Fruit fly (Drosophila melanogaster): Measurements from ENCODE around the gene CG34287.

- no peak for TF ChIP-seq pan (optimal IDR thresholded peaks at IDR 0.05)
- no peak for TF ChIP-seq psq (optimal IDR thresholded peaks at IDR 0.05)
Observed at dm6 chr3R:5841290-5841689, 11.8 kb upstream of the CG34287 start.
